Fruit fly (Drosophila melanogaster) whole organism, embryonic: ENCODE data around the gene CG10232.

Experiments used
- C15 ChIP-seq: fragments of 200-800 bp; sonication (Bioruptor generic); IDR thresholded peaks from 3 replicates; pipeline ENCODE4 v1.3.6; 2022; ENCODE audit warnings: missing biosample characterization, missing genetic modification characterization
- CG10267 ChIP-seq: fragments of 200-800 bp; sonication (Bioruptor generic); optimal IDR thresholded peaks from 2 replicates; lab custom pipeline; 2018; ENCODE audit warnings: missing biosample characterization, mild to moderate bottlenecking, missing genetic modification characterization, moderate library complexity
- CG11085 ChIP-seq: fragments of 200-800 bp; sonication (Bioruptor generic); IDR thresholded peaks from 2 replicates; pipeline ENCODE4 v1.3.6; 2022; ENCODE audit warnings: missing biosample characterization, missing genetic modification characterization
- CG12299 ChIP-seq: fragments of 200-800 bp; sonication (Bioruptor generic); optimal IDR thresholded peaks from 2 replicates; lab custom pipeline; 2018; ENCODE audit warnings: missing biosample characterization, mild to moderate bottlenecking, missing genetic modification characterization
- CG15011 ChIP-seq: fragments of 200-800 bp; sonication (Bioruptor generic); optimal IDR thresholded peaks from 3 replicates; lab custom pipeline; 2018; ENCODE audit warnings: missing biosample characterization, mild to moderate bottlenecking, missing genetic modification characterization
- CG15269 ChIP-seq: fragments of 200-800 bp; sonication (Bioruptor generic); optimal IDR thresholded peaks from 2 replicates; lab custom pipeline; 2018; ENCODE audit warnings: missing biosample characterization, mild to moderate bottlenecking, missing genetic modification characterization, moderate library complexity
- CG15514 ChIP-seq: fragments of 200-800 bp; sonication (Bioruptor generic); optimal IDR thresholded peaks from 3 replicates; lab custom pipeline; 2017; ENCODE audit warnings: missing biosample characterization, missing genetic modification characterization, mild to moderate bottlenecking, moderate library complexity, missing genetic modification reagents
- CG15601 ChIP-seq: fragments of 200-800 bp; sonication (Bioruptor generic); optimal IDR thresholded peaks from 3 replicates; lab custom pipeline; 2019; ENCODE audit warnings: missing biosample characterization, mild to moderate bottlenecking, missing genetic modification characterization, moderate library complexity
- CG18262 ChIP-seq: fragments of 200-800 bp; optimal IDR thresholded peaks from 3 replicates; lab custom pipeline; 2019; ENCODE audit warnings: missing biosample characterization, mild to moderate bottlenecking, missing genetic modification characterization, moderate library complexity
- CG31365 ChIP-seq: fragments of 200-800 bp; sonication (Bioruptor generic); optimal IDR thresholded peaks from 2 replicates; lab custom pipeline; 2018; ENCODE audit warnings: missing biosample characterization, mild to moderate bottlenecking, missing genetic modification characterization
- CG6813 ChIP-seq: fragments of 200-800 bp; sonication (Bioruptor generic); optimal IDR thresholded peaks from 2 replicates; lab custom pipeline; 2017; ENCODE audit warnings: missing biosample characterization, missing genetic modification characterization, mild to moderate bottlenecking, moderate library complexity, missing genetic modification reagents
- CG7786 ChIP-seq: fragments of 200-800 bp; sonication (Bioruptor generic); optimal IDR thresholded peaks from 2 replicates; lab custom pipeline; 2016; ENCODE audit warnings: missing biosample characterization, missing genetic modification characterization
- CG7928 ChIP-seq: fragments of 200-800 bp; sonication (Bioruptor generic); optimal IDR thresholded peaks from 2 replicates; lab custom pipeline; 2017; ENCODE audit warnings: missing biosample characterization, mild to moderate bottlenecking, missing genetic modification characterization
- CG7963 ChIP-seq: fragments of 200-800 bp; sonication (Bioruptor generic); IDR thresholded peaks from 3 replicates; pipeline ENCODE4 v1.3.6; 2022; ENCODE audit warnings: missing biosample characterization, missing genetic modification characterization; ENCODE audit not compliant: partially characterized antibody
- CHES-1-like ChIP-seq: fragments of 200-800 bp; sonication (Bioruptor generic); optimal IDR thresholded peaks from 2 replicates; lab custom pipeline; 2016; ENCODE audit warnings: missing biosample characterization, missing genetic modification characterization
- Doc2 ChIP-seq: fragments of 200-800 bp; sonication (Bioruptor generic); IDR thresholded peaks from 2 replicates; pipeline ENCODE4 v1.3.6; 2022; ENCODE audit warnings: missing biosample characterization, missing genetic modification characterization
- Fer2 ChIP-seq: fragments of 200-800 bp; sonication (Bioruptor generic); optimal IDR thresholded peaks from 2 replicates; lab custom pipeline; 2018; ENCODE audit warnings: missing biosample characterization, mild to moderate bottlenecking, missing genetic modification characterization, moderate library complexity
- Gsc ChIP-seq: fragments of 200-800 bp; sonication (Bioruptor generic); IDR thresholded peaks from 2 replicates; pipeline ENCODE4 v1.3.6; 2022; ENCODE audit warnings: missing biosample characterization, missing genetic modification characterization
- H15 ChIP-seq: fragments of 200-800 bp; sonication (Bioruptor generic); IDR thresholded peaks from 3 replicates; pipeline ENCODE4 v1.3.6; 2022; ENCODE audit warnings: missing biosample characterization, missing genetic modification characterization
- HLH3B ChIP-seq: fragments of 200-800 bp; sonication (Bioruptor generic); IDR thresholded peaks from 2 replicates; pipeline ENCODE4 v1.3.6; 2022; ENCODE audit warnings: missing biosample characterization, missing genetic modification characterization
- Kr ChIP-seq: fragments of 200-800 bp; sonication (Bioruptor generic); optimal IDR thresholded peaks from 2 replicates; lab custom pipeline; 2017; ENCODE audit warnings: missing biosample characterization, mild to moderate bottlenecking, missing genetic modification characterization
- MBD-R2 ChIP-seq: fragments of 200-800 bp; sonication (Bioruptor generic); IDR thresholded peaks from 2 replicates; pipeline ENCODE4 v1.3.6; 2022; ENCODE audit warnings: missing biosample characterization, missing genetic modification characterization
- Oli ChIP-seq: fragments of 200-800 bp; sonication (Bioruptor generic); optimal IDR thresholded peaks from 2 replicates; lab custom pipeline; 2018; ENCODE audit warnings: missing biosample characterization, mild to moderate bottlenecking, missing genetic modification characterization, moderate library complexity
- Pdp1 ChIP-seq, 2 experiments: fragments of 200-800 bp; sonication (Bioruptor generic); optimal IDR thresholded peaks; 3 replicates each; lab custom pipeline; 2016; ENCODE audit warnings: missing biosample characterization in 2 of 2, missing genetic modification characterization in 2 of 2, mild to moderate bottlenecking in 1 of 2, moderate library complexity in 1 of 2
- Sin3A ChIP-seq: fragments of >200 bp; optimal IDR thresholded peaks from 2 replicates; lab custom pipeline; 2018
- Sox102F ChIP-seq: fragments of 200-800 bp; sonication (Bioruptor generic); optimal IDR thresholded peaks from 2 replicates; lab custom pipeline; 2018; ENCODE audit warnings: missing biosample characterization, mild to moderate bottlenecking, missing genetic modification characterization, moderate library complexity
- Sry-β ChIP-seq: fragments of 200-800 bp; sonication (Bioruptor generic); optimal IDR thresholded peaks from 2 replicates; lab custom pipeline; 2018; ENCODE audit warnings: missing biosample characterization, mild to moderate bottlenecking, missing genetic modification characterization, moderate library complexity
- ab ChIP-seq: fragments of 200-800 bp; sonication (Bioruptor generic); optimal IDR thresholded peaks from 2 replicates; lab custom pipeline; 2016; ENCODE audit warnings: missing biosample characterization, missing genetic modification characterization
- ash1 ChIP-seq: fragments of 200-800 bp; sonication (Bioruptor generic); optimal IDR thresholded peaks from 2 replicates; lab custom pipeline; 2018; ENCODE audit warnings: missing biosample characterization, mild to moderate bottlenecking, missing genetic modification characterization
- bab2 ChIP-seq: fragments of 200-800 bp; sonication (Bioruptor generic); optimal IDR thresholded peaks from 2 replicates; lab custom pipeline; 2016; ENCODE audit warnings: missing biosample characterization, missing genetic modification characterization
- caup ChIP-seq: fragments of 200-800 bp; sonication (Bioruptor generic); optimal IDR thresholded peaks from 3 replicates; lab custom pipeline; 2017; ENCODE audit warnings: missing biosample characterization, mild to moderate bottlenecking, missing genetic modification characterization, moderate library complexity; ENCODE audit not compliant: severe bottlenecking
- danr ChIP-seq: fragments of 200-800 bp; sonication (Bioruptor generic); IDR thresholded peaks from 2 replicates; pipeline ENCODE4 v1.3.6; 2022; ENCODE audit warnings: missing biosample characterization, missing genetic modification characterization
- dati ChIP-seq: fragments of 200-800 bp; sonication (Bioruptor generic); IDR thresholded peaks from 2 replicates; pipeline ENCODE4 v1.3.6; 2022; ENCODE audit warnings: missing biosample characterization, missing genetic modification characterization
- dmrt99B ChIP-seq: fragments of 200-800 bp; sonication (Bioruptor generic); optimal IDR thresholded peaks from 2 replicates; lab custom pipeline; 2018; ENCODE audit warnings: missing biosample characterization, mild to moderate bottlenecking, missing genetic modification characterization, moderate library complexity
- dysf ChIP-seq: fragments of 200-800 bp; sonication (Bioruptor generic); IDR thresholded peaks from 3 replicates; pipeline ENCODE4 v1.3.6; 2022; ENCODE audit warnings: missing biosample characterization, missing genetic modification characterization
- fd3F ChIP-seq: fragments of 200-800 bp; sonication (Bioruptor generic); optimal IDR thresholded peaks from 2 replicates; lab custom pipeline; 2018; ENCODE audit warnings: missing biosample characterization, mild to moderate bottlenecking, missing genetic modification characterization, moderate library complexity
- gem ChIP-seq: fragments of 200-800 bp; sonication (Bioruptor generic); optimal IDR thresholded peaks from 2 replicates; lab custom pipeline; 2019; ENCODE audit warnings: missing biosample characterization, mild to moderate bottlenecking, missing genetic modification characterization, moderate library complexity
- gt ChIP-seq: fragments of 200-800 bp; sonication (Bioruptor generic); IDR thresholded peaks from 2 replicates; pipeline ENCODE4 v1.3.6; 2022; ENCODE audit warnings: missing biosample characterization, missing genetic modification characterization
- hb ChIP-seq: fragments of 200-800 bp; sonication (Bioruptor generic); IDR thresholded peaks from 3 replicates; pipeline ENCODE4 v1.3.6; 2022; ENCODE audit warnings: missing biosample characterization, missing genetic modification characterization; ENCODE audit not compliant: partially characterized antibody
- jumu ChIP-seq: fragments of 200-800 bp; sonication (Bioruptor generic); optimal IDR thresholded peaks from 3 replicates; lab custom pipeline; 2016; ENCODE audit warnings: missing biosample characterization, missing genetic modification characterization
- kay ChIP-seq: fragments of 200-800 bp; sonication (Bioruptor generic); optimal IDR thresholded peaks from 2 replicates; lab custom pipeline; 2016; ENCODE audit warnings: missing biosample characterization, missing genetic modification characterization
- ken ChIP-seq: fragments of 200-800 bp; sonication (Bioruptor generic); IDR thresholded peaks from 3 replicates; pipeline ENCODE4 v1.3.6; 2022; ENCODE audit warnings: missing biosample characterization, missing genetic modification characterization
- klu ChIP-seq: fragments of 200-800 bp; sonication (Bioruptor generic); IDR thresholded peaks from 2 replicates; pipeline ENCODE4 v1.3.6; 2022; ENCODE audit warnings: missing biosample characterization, missing genetic modification characterization
- p53 ChIP-seq: fragments of 200-800 bp; sonication (Bioruptor generic); optimal IDR thresholded peaks from 2 replicates; lab custom pipeline; 2016; ENCODE audit warnings: missing biosample characterization, missing genetic modification characterization
- sc ChIP-seq, 3 experiments: fragments of >200 bp in 2 of 3; fragments of 200-800 bp in 1 of 3; sonication (Bioruptor generic) in 1 of 3; optimal IDR thresholded peaks; 2 replicates in 2 of 3; 3 replicates in 1 of 3; lab custom pipeline; 2017; ENCODE audit warnings: mild to moderate bottlenecking in 1 of 3, missing biosample characterization in 1 of 3, missing genetic modification characterization in 1 of 3, missing genetic modification reagents in 1 of 3
- slou ChIP-seq: fragments of 200-800 bp; sonication (Bioruptor generic); optimal IDR thresholded peaks from 3 replicates; lab custom pipeline; 2016; ENCODE audit warnings: missing biosample characterization, missing genetic modification characterization
- tio ChIP-seq: fragments of 200-800 bp; sonication (Bioruptor generic); optimal IDR thresholded peaks from 2 replicates; lab custom pipeline; 2017; ENCODE audit warnings: missing biosample characterization, missing genetic modification characterization, inconsistent platforms
- trem ChIP-seq: fragments of 200-800 bp; optimal IDR thresholded peaks from 3 replicates; lab custom pipeline; 2019; ENCODE audit warnings: missing biosample characterization, mild to moderate bottlenecking, missing genetic modification characterization, moderate library complexity
- trh ChIP-seq: fragments of 200-800 bp; sonication (Bioruptor generic); optimal IDR thresholded peaks from 2 replicates; lab custom pipeline; 2016; ENCODE audit warnings: missing biosample characterization, missing genetic modification characterization
- wdn ChIP-seq: fragments of 200-800 bp; sonication (Bioruptor generic); IDR thresholded peaks from 2 replicates; pipeline ENCODE4 v1.3.6; 2022; ENCODE audit warnings: missing biosample characterization, missing genetic modification characterization

The CG10232 gene

DNA sequence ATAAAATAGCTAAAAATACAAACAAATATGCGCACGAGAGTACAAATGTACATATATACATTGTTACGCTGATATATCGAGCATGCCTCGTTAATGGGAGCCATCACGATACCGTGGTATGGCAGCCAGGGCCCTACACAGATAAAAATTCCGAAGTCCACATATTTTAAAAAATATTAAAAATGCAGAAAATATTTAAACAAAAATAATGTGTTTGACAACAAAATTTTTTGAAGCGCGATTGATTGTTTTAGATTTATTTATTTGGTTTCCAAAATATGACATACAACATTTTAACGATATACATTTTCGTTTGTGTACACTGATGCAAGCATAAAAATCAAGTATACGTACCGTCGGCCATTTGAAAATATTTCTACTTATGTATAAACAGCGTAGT lies 5.3 kb upstream of the CG10232 start (continued):
- no peak for TF ChIP-seq p53 (GFP tag; lab: Kevin White, UChicago)
- peak; percentile 43; the same call in 1 of the 2 replicates for TF ChIP-seq danr (GFP tag; lab: Robert Waterston, UW)
- TF ChIP-seq dysf (GFP tag; lab: Robert Waterston, UW): peak; percentile 87
- peak; percentile 82 for TF ChIP-seq CG15011 (GFP tag; lab: Kevin White, UChicago)
- TF ChIP-seq gem (tag; lab: Kevin White, UChicago): peak; percentile 88
- TF ChIP-seq Oli (tag; lab: Kevin White, UChicago): peak; percentile 76
- TF ChIP-seq dmrt99B (tag; lab: Kevin White, UChicago): peak; percentile 84
- peak; percentile 67 to 74 for TF ChIP-seq Pdp1 (GFP tag; optimal IDR thresholded peaks at IDR 0.05; lab: Kevin White, UChicago)
- TF ChIP-seq bab2 (GFP tag; lab: Kevin White, UChicago): peak; percentile 80
- peak; percentile 79 for TF ChIP-seq HLH3B (GFP tag; lab: Robert Waterston, UW)
- peak; percentile 77 for TF ChIP-seq fd3F (GFP tag; lab: Kevin White, UChicago)
- no peak for TF ChIP-seq trh (GFP tag; lab: Kevin White, UChicago)
- TF ChIP-seq ab (GFP tag; lab: Kevin White, UChicago): no peak
- TF ChIP-seq H15: peak; percentile 60; the same call in 1 of the 3 replicates
- TF ChIP-seq CG7928 (GFP tag; lab: Kevin White, UChicago): peak; percentile 55
- TF ChIP-seq ash1 (GFP tag; lab: Kevin White, UChicago): peak; percentile 41
- peak; percentile 45 for TF ChIP-seq Fer2 (tag; lab: Kevin White, UChicago)
- no peak for TF ChIP-seq hb (GFP tag; lab: Robert Waterston, UW)
- TF ChIP-seq CG6813: peak; percentile 65
- peak; percentile 81 for TF ChIP-seq Sox102F (GFP tag; lab: Kevin White, UChicago)
- no peak for TF ChIP-seq dati (GFP tag; lab: Robert Waterston, UW)
- TF ChIP-seq slou (GFP tag; lab: Kevin White, UChicago): peak; percentile 71
- no peak for TF ChIP-seq Doc2 (GFP tag; lab: Robert Waterston, UW)
- peak; percentile 58 for TF ChIP-seq CHES-1-like
- no peak for TF ChIP-seq CG7963 (GFP tag; lab: Robert Waterston, UW)
- peak; percentile 65 for TF ChIP-seq CG18262 (tag; lab: Kevin White, UChicago)
- TF ChIP-seq Sin3A (lab: Kevin White, UChicago): no peak
- peak; percentile 64; the same call in 1 of the 3 replicates for TF ChIP-seq ken (GFP tag; lab: Robert Waterston, UW)
- TF ChIP-seq CG15601 (tag; lab: Kevin White, UChicago): no peak
- TF ChIP-seq tio (GFP tag; lab: Kevin White, UChicago): peak; percentile 61
- TF ChIP-seq Sry-β (GFP tag; lab: Kevin White, UChicago): no peak
- TF ChIP-seq wdn (GFP tag; lab: Robert Waterston, UW): peak; percentile 80
- TF ChIP-seq Kr (GFP tag; lab: Kevin White, UChicago): no peak
- TF ChIP-seq C15: 0 out of 3 replicates have a peak, but pooled peaks have one; percentile 50
- peak; percentile 1 for TF ChIP-seq trem (tag; lab: Kevin White, UChicago)
- TF ChIP-seq CG12299 (tag; lab: Kevin White, UChicago): peak; percentile 37
- peak; percentile 1 for TF ChIP-seq CG31365
- TF ChIP-seq CG11085 (GFP tag; lab: Robert Waterston, UW): peak; percentile 62; the same call in 1 of the 2 replicates
- TF ChIP-seq Gsc (GFP tag; lab: Robert Waterston, UW): no peak
- peak; percentile 58; the same call in 1 of the 2 replicates for TF ChIP-seq MBD-R2 (GFP tag; lab: Robert Waterston, UW)
- peak; percentile 77 for TF ChIP-seq klu
- TF ChIP-seq caup (GFP tag; lab: Kevin White, UChicago): peak; percentile 84
- TF ChIP-seq CG15269: peak; percentile 84
- TF ChIP-seq jumu: peak; percentile 35
- TF ChIP-seq CG10267 (tag; lab: Kevin White, UChicago): peak; percentile 63
- TF ChIP-seq sc (optimal IDR thresholded peaks at IDR 0.05; lab: Kevin White, UChicago): no peak
- no peak for TF ChIP-seq sc (GFP tag; optimal IDR thresholded peaks at IDR 0.05; lab: Kevin White, UChicago)
- no peak for TF ChIP-seq gt
- peak; percentile 81 for TF ChIP-seq CG15514 (GFP tag; lab: Kevin White, UChicago)
- peak; percentile 51 for TF ChIP-seq kay (GFP tag; lab: Kevin White, UChicago)
- TF ChIP-seq CG7786: peak; percentile 76
